Worm (Caenorhabditis elegans): ENCODE results near the gene clec-42.

DNA sequence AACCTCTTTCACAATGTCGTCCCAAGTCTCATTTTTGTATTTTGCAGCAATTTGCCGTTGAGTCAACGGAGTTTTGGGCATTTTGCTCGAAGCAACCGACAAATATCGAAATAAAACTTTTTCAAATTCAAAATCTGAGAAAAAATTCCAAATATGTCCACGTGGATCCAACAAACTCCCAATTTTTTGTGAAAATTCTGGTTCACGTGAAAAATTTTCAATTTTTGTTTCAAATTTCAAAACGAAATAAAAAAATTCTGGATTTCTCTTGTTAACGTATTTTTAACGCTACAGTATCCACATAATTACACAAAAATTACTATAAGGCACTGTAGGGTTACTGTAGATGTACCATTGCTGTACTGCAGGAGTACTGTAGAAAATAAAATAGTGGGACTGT is 30.0 kb upstream of the clec-42 start, which contains the start of gene C14A6.13:
- TF ChIP-seq tra-4 (tag; optimal IDR thresholded peaks at IDR 0.05) (no peak), pes-1 (GFP tag; IDR thresholded peaks at IDR 0.05) (no peak), B0310.2 (tag; optimal IDR thresholded peaks at IDR 0.05) (no peak), ama-1 (optimal IDR thresholded peaks at IDR 0.05) (no peak), F13C5.2 (tag; optimal IDR thresholded peaks at IDR 0.05) (no peak), ets-7 (tag; optimal IDR thresholded peaks at IDR 0.05) (no peak), aly-1 (tag; optimal IDR thresholded peaks at IDR 0.05) (no peak), hnd-1 (tag; optimal IDR thresholded peaks at IDR 0.05) (no peak), flt-1 (GFP tag; IDR thresholded peaks at IDR 0.05) (no peak), ceh-36 (tag; optimal IDR thresholded peaks at IDR 0.05) (no peak), tbx-37 (GFP tag; conservative IDR thresholded peaks at IDR 0.05) (no peak), sea-1 (GFP tag; conservative IDR thresholded peaks at IDR 0.05) (no peak)
